Fruit fly (Drosophila melanogaster) whole organism, larva: Measurements from ENCODE around the gene CG1824.

ENCODE experiments used
- noc ChIP-seq: fragments of 200-800 bp; sonication (Bioruptor generic); optimal IDR thresholded peaks from 3 replicates; lab custom pipeline; 2019; ENCODE audit warnings: missing biosample characterization, mild to moderate bottlenecking, missing genetic modification characterization, moderate library complexity

CG1824 gene

DNA sequence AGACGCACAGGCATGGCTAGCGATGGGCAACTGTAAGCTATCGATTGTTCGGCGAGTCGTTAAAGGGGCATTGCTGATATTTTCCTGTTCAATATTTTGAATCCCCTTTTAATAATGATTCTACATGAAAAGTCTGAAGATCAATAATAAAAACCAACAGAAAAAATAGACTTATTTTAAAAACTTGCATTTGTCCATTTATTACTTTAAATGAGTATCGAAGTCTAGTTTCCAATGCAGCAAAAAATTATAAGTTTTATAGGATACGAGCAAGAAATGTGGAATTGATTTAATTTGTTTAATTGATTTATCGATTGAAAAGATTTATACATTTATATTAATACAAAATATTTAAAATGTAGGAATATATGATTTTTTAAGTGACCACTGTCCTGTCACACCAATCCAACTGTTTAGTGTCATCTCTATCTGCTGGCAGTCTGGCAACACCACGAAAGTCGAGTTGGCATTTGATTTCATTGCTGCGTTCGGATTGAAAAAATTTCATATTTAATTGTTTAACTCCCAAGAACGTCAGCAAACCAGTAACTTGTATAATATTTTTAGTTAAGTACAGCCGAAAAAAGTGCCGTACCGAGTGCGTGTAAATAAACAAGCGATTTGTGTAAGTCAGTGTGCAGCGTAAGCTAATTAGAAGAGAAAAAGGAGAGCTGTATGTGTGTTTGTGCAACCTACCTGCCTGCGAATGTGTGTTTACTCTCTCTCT lies at the start of gene CG1824, which contains the start of gene Sec16:
Gene CG1824, minus strand, starts transcription at position 15 of the 727 bp plus-strand sequence.
Gene Sec16, plus strand, starts transcription at position 438 of the 727 bp plus-strand sequence.
- peak; percentile 44 for TF ChIP-seq noc (tag; lab: Kevin White, UChicago)

DNA sequence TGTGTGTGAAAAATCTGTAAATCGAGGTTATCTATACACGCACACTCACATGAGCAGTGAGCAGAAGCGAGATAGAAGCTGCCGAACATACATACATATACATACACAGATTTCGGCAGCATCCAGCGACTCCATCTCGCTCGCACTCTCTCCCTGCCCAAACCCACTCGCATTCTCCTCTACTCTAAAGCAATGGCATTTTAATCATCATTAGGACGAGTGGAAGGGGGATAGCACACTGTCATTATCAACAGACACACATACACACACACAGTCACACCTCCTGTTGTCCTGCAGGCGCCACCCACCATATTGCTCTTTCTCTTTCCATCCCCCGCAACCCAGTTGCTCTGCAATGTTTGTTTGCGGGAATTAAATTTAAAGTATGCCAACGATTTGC lies 38.6 kb upstream of the CG1824 start:
- TF ChIP-seq noc (tag; lab: Kevin White, UChicago): no peak

- no peak for TF ChIP-seq noc (tag; lab: Kevin White, UChicago)
Measured at dm6 chrX:12633204-12633603, 37.8 kb upstream of the CG1824 start.

- TF ChIP-seq noc (tag; lab: Kevin White, UChicago): no peak
Measured at dm6 chrX:12632157-12632422, 36.7 kb upstream of the CG1824 start.

dm6 chrX:12631317-12632156 lies 36.1 kb upstream of the CG1824 start, which contains the start of gene Tomosyn:
Gene Tomosyn, plus strand, starts transcription at chrX:12631605.
- TF ChIP-seq noc (tag; lab: Kevin White, UChicago): peak; percentile 47

- peak; percentile 89 for TF ChIP-seq noc (tag; lab: Kevin White, UChicago)
Measured at dm6 chrX:12629564-12629963, 34.1 kb upstream of the CG1824 start, which contains the start of the genes Aven and CG2540. Gene Aven, minus strand, starts transcription at chrX:12629640. Gene CG2540, plus strand, starts transcription at chrX:12629878.

- no peak for TF ChIP-seq noc (tag; lab: Kevin White, UChicago)
Measured at dm6 chrX:12625594-12626274, 30.3 kb upstream of the CG1824 start.

DNA sequence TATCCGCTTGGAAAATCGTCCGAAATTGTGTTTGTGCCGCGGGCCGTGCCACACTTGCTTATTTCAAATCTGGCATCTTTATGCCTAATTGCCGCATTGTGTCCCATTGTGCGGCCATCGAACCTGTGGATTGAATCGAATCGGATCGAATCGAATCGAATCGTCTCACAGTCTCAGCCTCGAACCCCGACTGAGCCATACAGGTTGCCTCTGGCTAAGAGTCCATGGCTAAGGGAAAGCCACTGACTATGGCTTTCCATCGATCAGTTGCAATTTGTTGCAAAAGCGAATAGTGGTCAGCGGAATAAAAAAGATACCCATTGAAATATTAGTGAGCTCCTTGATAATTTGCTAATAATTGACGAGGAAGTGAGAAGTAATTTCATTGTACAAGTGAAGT lies 28.6 kb upstream of the CG1824 start, which contains the start of gene CG15728:
Gene CG15728, plus strand, starts transcription at position 301 of the 400 bp plus-strand sequence.
- no peak for TF ChIP-seq noc (tag; lab: Kevin White, UChicago)

DNA sequence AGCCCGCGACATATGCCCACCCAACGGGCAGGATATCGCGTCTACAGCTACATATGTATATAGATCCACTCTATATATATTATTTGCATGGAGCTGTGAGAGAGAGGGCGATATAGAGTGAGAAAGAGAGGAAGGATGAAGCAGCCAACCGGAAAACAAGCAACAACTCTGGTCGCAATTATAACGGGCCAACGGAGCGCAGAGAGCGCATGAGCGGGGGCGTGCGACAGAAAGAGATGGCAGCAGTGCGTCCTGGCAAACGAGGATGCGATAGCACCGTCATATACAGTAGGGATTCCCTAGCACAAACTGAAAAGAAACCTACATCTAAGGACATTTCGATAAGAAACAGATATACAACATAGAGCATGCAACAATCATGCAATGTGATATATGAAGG lies 26.2 kb upstream of the CG1824 start:
- TF ChIP-seq noc (tag; lab: Kevin White, UChicago): no peak

dm6 chrX:12615752-12616366 lies 20.4 kb upstream of the CG1824 start, which contains the start of gene CG11085:
Gene CG11085, plus strand, starts transcription at chrX:12616316.
- TF ChIP-seq noc (tag; lab: Kevin White, UChicago): no peak

DNA sequence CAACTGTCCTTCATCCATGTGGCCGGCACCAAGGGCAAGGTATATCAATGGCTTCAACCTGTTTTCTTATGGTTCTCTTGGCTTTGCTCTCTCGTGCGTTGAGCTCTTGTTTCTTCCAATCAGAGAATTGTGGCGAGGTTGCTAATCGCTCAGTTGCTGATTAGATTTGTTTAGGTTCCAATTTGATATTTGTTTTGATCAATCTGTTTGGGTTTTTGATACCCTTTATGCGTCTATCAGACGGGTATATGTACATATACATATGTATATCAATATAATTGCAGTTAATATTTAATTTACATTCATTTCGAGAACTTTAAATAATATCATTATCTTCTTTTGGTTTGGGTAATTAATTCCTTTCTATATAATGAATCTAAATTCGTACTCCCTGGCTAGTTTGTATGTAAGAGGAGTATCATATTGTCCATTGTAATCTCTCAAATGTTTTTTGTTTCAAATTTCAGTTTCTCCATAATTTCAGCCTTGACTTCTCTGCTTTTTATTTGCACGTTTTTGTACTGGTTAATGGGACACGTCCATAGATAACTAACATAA lies 17.9 kb upstream of the CG1824 start:
- peak; percentile 77 for TF ChIP-seq noc (tag; lab: Kevin White, UChicago)

DNA sequence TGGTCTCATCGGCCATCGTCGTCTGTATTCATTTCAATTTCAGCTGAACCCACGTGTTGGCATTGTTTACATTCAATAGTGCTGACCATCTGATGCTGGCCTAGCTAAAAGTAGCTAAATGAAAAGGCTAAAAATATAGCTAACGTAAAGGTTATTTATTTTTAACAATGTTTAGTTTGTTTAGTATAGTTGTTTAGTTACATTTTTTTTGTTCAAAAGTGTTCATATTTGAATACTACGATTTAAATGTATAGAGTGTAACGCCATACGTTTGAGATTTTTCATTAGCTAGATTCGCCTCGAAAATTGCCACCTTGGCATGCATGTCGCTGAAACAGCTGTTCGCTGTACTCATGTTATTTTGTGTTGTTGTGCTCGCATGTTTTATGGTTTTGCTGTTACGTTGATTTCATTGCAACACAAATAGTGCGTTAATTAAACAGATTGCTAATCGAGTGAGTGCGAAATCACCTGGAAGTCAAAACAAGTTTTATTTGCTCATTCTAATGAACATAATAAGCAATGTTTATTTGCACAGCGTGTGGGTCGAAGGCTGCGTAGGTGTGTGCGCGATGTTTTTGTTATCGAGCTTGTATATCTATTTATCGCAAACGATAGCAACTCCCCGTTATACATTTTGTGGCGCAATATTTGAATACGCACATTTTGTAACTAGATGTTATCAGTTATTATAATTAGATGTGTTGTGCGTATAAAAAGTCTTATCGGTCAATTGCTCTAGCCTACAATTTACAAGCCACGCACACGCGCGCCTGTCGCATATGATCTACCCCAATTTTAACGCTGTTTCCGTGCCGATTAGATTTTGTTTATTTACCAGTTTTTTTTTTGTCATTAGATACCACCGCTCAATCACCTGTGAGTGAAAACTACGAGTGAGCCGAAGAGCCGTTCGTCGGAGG lies 16.4 kb upstream of the CG1824 start, which contains the start of the genes CG1463 and Fpgs1:
Gene CG1463, minus strand, starts transcription at position 132 of the 923 bp plus-strand sequence.
Gene Fpgs1, plus strand, starts transcription at position 332 of the 923 bp plus-strand sequence.
- no peak for TF ChIP-seq noc (tag; lab: Kevin White, UChicago)
